Fruit fly (Drosophila melanogaster) whole organism, embryonic: ENCODE measurements around the gene phr6-4.

ENCODE experiments used
- CG10147 ChIP-seq: fragments of 200-800 bp; sonication (Bioruptor generic); optimal IDR thresholded peaks from 2 replicates; lab custom pipeline; 2019; ENCODE audit warnings: missing biosample characterization, mild to moderate bottlenecking, missing genetic modification characterization, moderate library complexity
- CG11247 ChIP-seq: fragments of 200-800 bp; sonication (Bioruptor generic); IDR thresholded peaks from 2 replicates; pipeline ENCODE4 v1.3.6; 2022; ENCODE audit warnings: missing biosample characterization, missing genetic modification characterization
- CG13894 ChIP-seq: fragments of 200-800 bp; sonication (Bioruptor generic); optimal IDR thresholded peaks from 3 replicates; lab custom pipeline; 2018; ENCODE audit warnings: missing biosample characterization, mild to moderate bottlenecking, missing genetic modification characterization, moderate library complexity
- CG15011 ChIP-seq: fragments of 200-800 bp; sonication (Bioruptor generic); optimal IDR thresholded peaks from 3 replicates; lab custom pipeline; 2018; ENCODE audit warnings: missing biosample characterization, mild to moderate bottlenecking, missing genetic modification characterization
- CG15601 ChIP-seq: fragments of 200-800 bp; sonication (Bioruptor generic); optimal IDR thresholded peaks from 3 replicates; lab custom pipeline; 2019; ENCODE audit warnings: missing biosample characterization, mild to moderate bottlenecking, missing genetic modification characterization, moderate library complexity
- CG1792 ChIP-seq: fragments of 200-800 bp; sonication (Bioruptor generic); optimal IDR thresholded peaks from 2 replicates; lab custom pipeline; 2016; ENCODE audit warnings: missing biosample characterization, missing genetic modification characterization
- CG18599 ChIP-seq: fragments of 200-800 bp; sonication (Bioruptor generic); optimal IDR thresholded peaks from 3 replicates; lab custom pipeline; 2017; ENCODE audit warnings: missing biosample characterization, missing genetic modification characterization, mild to moderate bottlenecking, moderate library complexity, missing genetic modification reagents
- CG18764 ChIP-seq: fragments of 200-800 bp; sonication (Bioruptor generic); optimal IDR thresholded peaks from 3 replicates; lab custom pipeline; 2016; ENCODE audit warnings: missing biosample characterization, missing genetic modification characterization
- CG31365 ChIP-seq: fragments of 200-800 bp; sonication (Bioruptor generic); optimal IDR thresholded peaks from 2 replicates; lab custom pipeline; 2018; ENCODE audit warnings: missing biosample characterization, mild to moderate bottlenecking, missing genetic modification characterization
- CG3995 ChIP-seq: fragments of 200-800 bp; sonication (Bioruptor generic); optimal IDR thresholded peaks from 3 replicates; lab custom pipeline; 2016; ENCODE audit warnings: missing biosample characterization, missing genetic modification characterization
- CG4404 ChIP-seq: fragments of 200-800 bp; sonication (Bioruptor generic); IDR thresholded peaks from 2 replicates; pipeline ENCODE4 v1.3.6; 2022; ENCODE audit warnings: missing biosample characterization, missing genetic modification characterization
- CG6175 ChIP-seq: fragments of 200-800 bp; sonication (Bioruptor generic); IDR thresholded peaks from 3 replicates; pipeline ENCODE4 v1.3.6; 2022; ENCODE audit warnings: missing biosample characterization, missing genetic modification characterization
- CG6854 ChIP-seq: fragments of 200-800 bp; sonication (Bioruptor generic); optimal IDR thresholded peaks from 3 replicates; lab custom pipeline; 2017; ENCODE audit warnings: missing biosample characterization, mild to moderate bottlenecking, missing genetic modification characterization
- CG7271 ChIP-seq: fragments of 200-800 bp; sonication (Bioruptor generic); optimal IDR thresholded peaks from 2 replicates; lab custom pipeline; 2018; ENCODE audit warnings: missing biosample characterization, mild to moderate bottlenecking, missing genetic modification characterization, moderate library complexity
- CG7357 ChIP-seq: fragments of 200-800 bp; sonication (Bioruptor generic); IDR thresholded peaks from 3 replicates; pipeline ENCODE4 v1.3.6; 2022; ENCODE audit warnings: missing biosample characterization, missing genetic modification characterization
- CG8290 ChIP-seq, 3 experiments: fragments of 200-800 bp; sonication (Bioruptor generic); optimal IDR thresholded peaks; 2 replicates each; lab custom pipeline; 2016 to 2019; ENCODE audit warnings: missing biosample characterization in 3 of 3, missing genetic modification characterization in 3 of 3, mild to moderate bottlenecking in 2 of 3, moderate library complexity in 1 of 3
- CkIIα-i1 ChIP-seq: fragments of 200-800 bp; sonication (Bioruptor generic); IDR thresholded peaks from 2 replicates; pipeline ENCODE4 v1.3.6; 2022; ENCODE audit warnings: missing biosample characterization, missing genetic modification characterization
- Doc2 ChIP-seq: fragments of 200-800 bp; sonication (Bioruptor generic); IDR thresholded peaks from 2 replicates; pipeline ENCODE4 v1.3.6; 2022; ENCODE audit warnings: missing biosample characterization, missing genetic modification characterization
- Fer1 ChIP-seq: fragments of 200-800 bp; sonication (Bioruptor generic); optimal IDR thresholded peaks from 2 replicates; lab custom pipeline; 2017; ENCODE audit warnings: missing biosample characterization, mild to moderate bottlenecking, missing genetic modification characterization
- Gug ChIP-seq: fragments of 200-800 bp; sonication (Bioruptor generic); IDR thresholded peaks from 4 replicates; pipeline ENCODE4 v1.3.6; 2022; ENCODE audit warnings: missing biosample characterization, missing genetic modification characterization
- HLH54F ChIP-seq: fragments of 200-800 bp; sonication (Bioruptor generic); optimal IDR thresholded peaks from 3 replicates; lab custom pipeline; 2016; ENCODE audit warnings: missing biosample characterization, missing genetic modification characterization
- Hey ChIP-seq: fragments of 200-800 bp; sonication (Bioruptor generic); optimal IDR thresholded peaks from 3 replicates; lab custom pipeline; 2018; ENCODE audit warnings: missing biosample characterization, mild to moderate bottlenecking, missing genetic modification characterization
- HmgZ ChIP-seq: fragments of 200-800 bp; sonication (Bioruptor generic); optimal IDR thresholded peaks from 2 replicates; lab custom pipeline; 2018; ENCODE audit warnings: missing biosample characterization, mild to moderate bottlenecking, missing genetic modification characterization
- Hmx ChIP-seq: fragments of 200-800 bp; sonication (Bioruptor generic); optimal IDR thresholded peaks from 2 replicates; lab custom pipeline; 2016; ENCODE audit warnings: missing biosample characterization, missing genetic modification characterization
- Lim3 ChIP-seq: fragments of 200-800 bp; sonication (Bioruptor generic); IDR thresholded peaks from 2 replicates; pipeline ENCODE4 v1.3.6; 2022; ENCODE audit warnings: missing biosample characterization, missing genetic modification characterization
- Six4 ChIP-seq: fragments of 200-800 bp; sonication (Bioruptor generic); optimal IDR thresholded peaks from 2 replicates; lab custom pipeline; 2016; ENCODE audit warnings: missing biosample characterization, missing genetic modification characterization
- Sox102F ChIP-seq: fragments of 200-800 bp; sonication (Bioruptor generic); optimal IDR thresholded peaks from 2 replicates; lab custom pipeline; 2018; ENCODE audit warnings: missing biosample characterization, mild to moderate bottlenecking, missing genetic modification characterization, moderate library complexity
- Spps ChIP-seq: fragments of 200-800 bp; sonication (Bioruptor generic); optimal IDR thresholded peaks from 2 replicates; lab custom pipeline; 2018; ENCODE audit warnings: missing biosample characterization, mild to moderate bottlenecking, missing genetic modification characterization
- Sry-β ChIP-seq: fragments of 200-800 bp; sonication (Bioruptor generic); optimal IDR thresholded peaks from 2 replicates; lab custom pipeline; 2018; ENCODE audit warnings: missing biosample characterization, mild to moderate bottlenecking, missing genetic modification characterization, moderate library complexity
- Ssrp ChIP-seq: fragments of 200-800 bp; sonication (Bioruptor generic); optimal IDR thresholded peaks from 2 replicates; lab custom pipeline; 2018; ENCODE audit warnings: missing biosample characterization, mild to moderate bottlenecking, missing genetic modification characterization, moderate library complexity
- Usf ChIP-seq: fragments of 200-800 bp; sonication (Bioruptor generic); optimal IDR thresholded peaks from 2 replicates; lab custom pipeline; 2017; ENCODE audit warnings: missing genotype, missing biosample characterization, missing genetic modification characterization
- danr ChIP-seq: fragments of 200-800 bp; sonication (Bioruptor generic); IDR thresholded peaks from 2 replicates; pipeline ENCODE4 v1.3.6; 2022; ENCODE audit warnings: missing biosample characterization, missing genetic modification characterization
- eve ChIP-seq, 2 experiments: fragments of >200 bp; optimal IDR thresholded peaks; 2 replicates each; lab custom pipeline; 2017; ENCODE audit warnings: missing biosample characterization in 2 of 2, missing genetic modification characterization in 2 of 2
- ewg ChIP-seq: fragments of 200-800 bp; sonication (Bioruptor generic); optimal IDR thresholded peaks from 3 replicates; lab custom pipeline; 2017; ENCODE audit warnings: mild to moderate bottlenecking, missing biosample characterization, missing genetic modification reagents, missing genetic modification characterization
- fu2 ChIP-seq: fragments of 200-800 bp; sonication (Bioruptor generic); optimal IDR thresholded peaks from 2 replicates; lab custom pipeline; 2016; ENCODE audit warnings: missing biosample characterization, missing genetic modification characterization
- gt ChIP-seq: fragments of 200-800 bp; sonication (Bioruptor generic); IDR thresholded peaks from 2 replicates; pipeline ENCODE4 v1.3.6; 2022; ENCODE audit warnings: missing biosample characterization, missing genetic modification characterization
- jigr1 ChIP-seq: fragments of 200-800 bp; sonication (Bioruptor generic); IDR thresholded peaks from 3 replicates; pipeline ENCODE4 v1.3.6; 2022; ENCODE audit warnings: missing biosample characterization, missing genetic modification characterization
- klu ChIP-seq: fragments of 200-800 bp; sonication (Bioruptor generic); IDR thresholded peaks from 2 replicates; pipeline ENCODE4 v1.3.6; 2022; ENCODE audit warnings: missing biosample characterization, missing genetic modification characterization
- lbe ChIP-seq: fragments of 200-800 bp; sonication (Bioruptor generic); optimal IDR thresholded peaks from 2 replicates; lab custom pipeline; 2016; ENCODE audit warnings: missing biosample characterization, mild to moderate bottlenecking, missing genetic modification characterization
- lmd ChIP-seq: fragments of 200-800 bp; sonication (Bioruptor generic); IDR thresholded peaks from 2 replicates; pipeline ENCODE4 v1.3.6; 2022; ENCODE audit warnings: missing biosample characterization, missing genetic modification characterization
- lov ChIP-seq, 2 experiments: fragments of 200-800 bp in 1 of 2; fragments of >200 bp in 1 of 2; sonication (Bioruptor generic) in 1 of 2; IDR thresholded peaks in 1 of 2; optimal IDR thresholded peaks in 1 of 2; 2 replicates in 1 of 2; 3 replicates in 1 of 2; pipeline versions ENCODE4 v1.3.6 to Lab custom; 2017 to 2022; ENCODE audit warnings: missing biosample characterization in 1 of 2, missing genetic modification characterization in 1 of 2
- oc ChIP-seq: fragments of 200-800 bp; sonication (Bioruptor generic); optimal IDR thresholded peaks from 2 replicates; lab custom pipeline; 2018; ENCODE audit warnings: missing biosample characterization, mild to moderate bottlenecking, missing genetic modification characterization, moderate library complexity
- prd ChIP-seq, 3 experiments: fragments of >200 bp in 2 of 3; fragments of 200-800 bp in 1 of 3; sonication (Bioruptor generic) in 1 of 3; optimal IDR thresholded peaks in 2 of 3; IDR thresholded peaks in 1 of 3; 2 replicates in 2 of 3; 3 replicates in 1 of 3; pipeline versions ENCODE4 v1.3.6 to Lab custom; 2017 to 2022; ENCODE audit warnings: missing biosample characterization in 1 of 3, missing genetic modification characterization in 1 of 3
- psq ChIP-seq: fragments of 200-800 bp; sonication (Bioruptor generic); optimal IDR thresholded peaks from 2 replicates; lab custom pipeline; 2017; ENCODE audit warnings: missing biosample characterization, missing genetic modification characterization
- run ChIP-seq: fragments of 200-800 bp; sonication (Bioruptor generic); optimal IDR thresholded peaks from 3 replicates; lab custom pipeline; 2018; ENCODE audit warnings: missing biosample characterization, mild to moderate bottlenecking, missing genetic modification characterization
- sc ChIP-seq, 3 experiments: fragments of >200 bp in 2 of 3; fragments of 200-800 bp in 1 of 3; sonication (Bioruptor generic) in 1 of 3; optimal IDR thresholded peaks; 2 replicates in 2 of 3; 3 replicates in 1 of 3; lab custom pipeline; 2017; ENCODE audit warnings: mild to moderate bottlenecking in 1 of 3, missing biosample characterization in 1 of 3, missing genetic modification characterization in 1 of 3, missing genetic modification reagents in 1 of 3
- slou ChIP-seq: fragments of 200-800 bp; sonication (Bioruptor generic); optimal IDR thresholded peaks from 3 replicates; lab custom pipeline; 2016; ENCODE audit warnings: missing biosample characterization, missing genetic modification characterization
- sqz ChIP-seq: fragments of 200-800 bp; sonication (Bioruptor generic); optimal IDR thresholded peaks from 3 replicates; lab custom pipeline; 2018; ENCODE audit warnings: missing biosample characterization, mild to moderate bottlenecking, missing genetic modification characterization
- ssp ChIP-seq: fragments of 200-800 bp; sonication (Bioruptor generic); IDR thresholded peaks from 2 replicates; pipeline ENCODE4 v1.3.6; 2022; ENCODE audit warnings: missing biosample characterization, missing genetic modification characterization

Gene phr6-4

DNA sequence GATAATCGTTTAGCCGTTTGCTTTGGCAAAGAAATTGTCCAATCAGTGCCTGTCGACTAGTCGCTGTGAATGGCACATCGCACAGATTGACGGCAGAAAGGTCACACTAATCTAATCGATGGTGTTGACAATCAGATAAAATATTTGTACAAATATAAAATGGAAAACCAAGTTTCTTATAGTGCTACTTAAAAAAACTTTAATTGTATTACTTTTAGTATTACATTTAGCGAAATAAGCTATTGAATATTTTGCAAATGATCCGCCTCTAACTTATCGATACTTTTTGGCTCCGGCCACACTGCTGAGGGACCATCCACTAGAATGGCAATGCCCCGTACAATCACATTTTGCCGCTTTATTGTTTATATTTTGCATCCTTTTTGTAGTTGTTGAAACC is 10.5 kb upstream of the phr6-4 start, which contains the start of the genes brun and CG2614 (continued):
- TF ChIP-seq eve (GFP tag; optimal IDR thresholded peaks at IDR 0.05; lab: Kevin White, UChicago) (no peak), CG18599 (no peak), CG1792 (GFP tag; lab: Kevin White, UChicago) (no peak), sqz (GFP tag; lab: Kevin White, UChicago) (no peak), klu (GFP tag; lab: Robert Waterston, UW) (peak; percentile 57; the same call in 1 of the 2 replicates), CG15601 (tag; lab: Kevin White, UChicago) (no peak), Sox102F (no peak), CkIIα-i1 (GFP tag; lab: Robert Waterston, UW) (no peak), Gug (GFP tag; lab: Robert Waterston, UW) (peak; percentile 78; the same call in 3 of the 4 replicates), lov (optimal IDR thresholded peaks at IDR 0.05; lab: Kevin White, UChicago) (no peak), lov (GFP tag; IDR thresholded peaks at IDR 0.05; lab: Robert Waterston, UW) (no peak), Hey (tag; lab: Kevin White, UChicago) (no peak), gt (GFP tag; lab: Robert Waterston, UW) (no peak), Fer1 (GFP tag; lab: Kevin White, UChicago) (no peak), prd (optimal IDR thresholded peaks at IDR 0.05; lab: Kevin White, UChicago) (no peak), prd (GFP tag; IDR thresholded peaks at IDR 0.05; lab: Robert Waterston, UW) (peak; percentile 91), CG10147 (GFP tag; lab: Kevin White, UChicago) (no peak), oc (no peak), Doc2 (GFP tag; lab: Robert Waterston, UW) (no peak), ssp (GFP tag; lab: Robert Waterston, UW) (peak; percentile 72), psq (GFP tag; lab: Kevin White, UChicago) (peak; percentile 11), CG4404 (GFP tag; lab: Robert Waterston, UW) (peak; percentile 83), Sry-β (GFP tag; lab: Kevin White, UChicago) (peak; percentile 32), Lim3 (GFP tag; lab: Robert Waterston, UW) (no peak), CG31365 (tag; lab: Kevin White, UChicago) (no peak), sc (optimal IDR thresholded peaks at IDR 0.05; lab: Kevin White, UChicago) (no peak), sc (GFP tag; optimal IDR thresholded peaks at IDR 0.05; lab: Kevin White, UChicago) (no peak), lmd (GFP tag; lab: Robert Waterston, UW) (peak; percentile 59), CG8290 (GFP tag; optimal IDR thresholded peaks at IDR 0.05; lab: Kevin White, UChicago) (peak; percentile 60), CG8290 (tag; optimal IDR thresholded peaks at IDR 0.05; lab: Kevin White, UChicago) (no peak), CG7271 (tag; lab: Kevin White, UChicago) (no peak), CG18764 (GFP tag; lab: Kevin White, UChicago) (no peak), Ssrp (peak; percentile 57), lbe (no peak), slou (no peak), CG15011 (GFP tag; lab: Kevin White, UChicago) (no peak), fu2 (GFP tag; lab: Kevin White, UChicago) (peak; percentile 57), HmgZ (peak; percentile 62), jigr1 (GFP tag; lab: Robert Waterston, UW) (no peak), CG3995 (GFP tag; lab: Kevin White, UChicago) (peak; percentile 73), Hmx (GFP tag; lab: Kevin White, UChicago) (no peak), HLH54F (GFP tag; lab: Kevin White, UChicago) (peak; percentile 75), ewg (GFP tag; lab: Kevin White, UChicago) (no peak), Usf (GFP tag; lab: Kevin White, UChicago) (no peak), Six4 (GFP tag; lab: Kevin White, UChicago) (peak; percentile 1), run (tag; lab: Kevin White, UChicago) (no peak), CG6854 (no peak), danr (GFP tag; lab: Robert Waterston, UW) (peak; percentile 23; the same call in 1 of the 2 replicates), Spps (tag; lab: Kevin White, UChicago) (peak; percentile 30), CG11247 (GFP tag; lab: Robert Waterston, UW) (peak; percentile 71), CG13894 (tag; lab: Kevin White, UChicago) (no peak), CG7357 (GFP tag; lab: Robert Waterston, UW) (peak; percentile 47; the same call in 2 of the 3 replicates), CG6175 (no peak)
